Fruit fly (Drosophila melanogaster) whole organism, embryonic: ENCODE measurements around the gene CG33490.
A peak's percentile ranks its signal among the peaks of the same experiment; 100 is the strongest.

Experiments used
- B-H1 ChIP-seq: fragments of 200-800 bp; sonication (Bioruptor generic); IDR thresholded peaks from 3 replicates; pipeline ENCODE4 v1.3.6; 2022; ENCODE audit warnings: missing biosample characterization, missing genetic modification characterization
- B-H2 ChIP-seq: fragments of 200-800 bp; sonication (Bioruptor generic); optimal IDR thresholded peaks from 2 replicates; lab custom pipeline; 2018; ENCODE audit warnings: missing biosample characterization, mild to moderate bottlenecking, missing genetic modification characterization
- CG10321 ChIP-seq: fragments of 200-800 bp; sonication (Bioruptor generic); IDR thresholded peaks from 2 replicates; pipeline ENCODE4 v1.3.6; 2022; ENCODE audit warnings: missing biosample characterization, missing genetic modification characterization
- CG13296 ChIP-seq: fragments of 200-800 bp; sonication (Bioruptor generic); optimal IDR thresholded peaks from 3 replicates; lab custom pipeline; 2018; ENCODE audit warnings: missing biosample characterization, mild to moderate bottlenecking, missing genetic modification characterization
- CG2199 ChIP-seq: fragments of 200-800 bp; sonication (Bioruptor generic); IDR thresholded peaks from 3 replicates; pipeline ENCODE4 v1.3.6; 2022; ENCODE audit warnings: missing biosample characterization, missing genetic modification characterization
- CG30431 ChIP-seq: fragments of 200-800 bp; sonication (Bioruptor generic); optimal IDR thresholded peaks from 2 replicates; lab custom pipeline; 2017; ENCODE audit warnings: missing biosample characterization, missing genetic modification characterization
- CG34376 ChIP-seq: fragments of 200-800 bp; sonication (Bioruptor generic); optimal IDR thresholded peaks from 2 replicates; lab custom pipeline; 2018; ENCODE audit warnings: missing biosample characterization, mild to moderate bottlenecking, missing genetic modification characterization
- CG4328 ChIP-seq: fragments of 200-800 bp; sonication (Bioruptor generic); optimal IDR thresholded peaks from 3 replicates; lab custom pipeline; 2017; ENCODE audit warnings: missing biosample characterization, missing genetic modification reagents, missing genetic modification characterization
- CG4854 ChIP-seq: fragments of 200-800 bp; sonication (Bioruptor generic); optimal IDR thresholded peaks from 2 replicates; lab custom pipeline; 2016; ENCODE audit warnings: missing biosample characterization, missing genetic modification characterization, inconsistent platforms
- CG9727 ChIP-seq: fragments of 200-800 bp; sonication (Bioruptor generic); optimal IDR thresholded peaks from 3 replicates; lab custom pipeline; 2017; ENCODE audit warnings: missing biosample characterization, mild to moderate bottlenecking, missing genetic modification characterization
- CkIIα-i1 ChIP-seq: fragments of 200-800 bp; sonication (Bioruptor generic); IDR thresholded peaks from 2 replicates; pipeline ENCODE4 v1.3.6; 2022; ENCODE audit warnings: missing biosample characterization, missing genetic modification characterization
- D19A ChIP-seq: fragments of 200-800 bp; optimal IDR thresholded peaks from 3 replicates; lab custom pipeline; 2019; ENCODE audit warnings: missing biosample characterization, mild to moderate bottlenecking, missing genetic modification characterization, moderate library complexity
- Ets97D ChIP-seq: fragments of 200-800 bp; sonication (Bioruptor generic); optimal IDR thresholded peaks from 3 replicates; lab custom pipeline; 2016; ENCODE audit warnings: missing biosample characterization, missing genetic modification characterization
- Hsf ChIP-seq: fragments of 200-800 bp; sonication (Bioruptor generic); optimal IDR thresholded peaks from 3 replicates; lab custom pipeline; 2016; ENCODE audit warnings: missing biosample characterization, missing genetic modification characterization
- Pdp1 ChIP-seq, 2 experiments: fragments of 200-800 bp; sonication (Bioruptor generic); optimal IDR thresholded peaks; 3 replicates each; lab custom pipeline; 2016; ENCODE audit warnings: missing biosample characterization in 2 of 2, missing genetic modification characterization in 2 of 2, mild to moderate bottlenecking in 1 of 2, moderate library complexity in 1 of 2
- Poxn ChIP-seq: fragments of 200-800 bp; sonication (Bioruptor generic); IDR thresholded peaks from 2 replicates; pipeline ENCODE4 v1.3.6; 2022; ENCODE audit warnings: missing biosample characterization, missing genetic modification characterization
- Trl ChIP-seq, 3 experiments: fragments of >200 bp in 2 of 3; fragments of 200-800 bp in 1 of 3; sonication (Bioruptor generic) in 1 of 3; optimal IDR thresholded peaks; 2 replicates in 1 of 3; 3 replicates in 2 of 3; lab custom pipeline; 2016 to 2017; ENCODE audit warnings: missing biosample characterization in 1 of 3, missing genetic modification characterization in 1 of 3
- Vsx1 ChIP-seq: fragments of 200-800 bp; sonication (Bioruptor generic); optimal IDR thresholded peaks from 2 replicates; lab custom pipeline; 2017; ENCODE audit warnings: missing biosample characterization, mild to moderate bottlenecking, missing genetic modification characterization, missing genetic modification reagents
- ap ChIP-seq: fragments of 200-800 bp; sonication (Bioruptor generic); IDR thresholded peaks from 2 replicates; pipeline ENCODE4 v1.3.6; 2022; ENCODE audit warnings: missing biosample characterization, missing genetic modification characterization
- bab2 ChIP-seq: fragments of 200-800 bp; sonication (Bioruptor generic); optimal IDR thresholded peaks from 2 replicates; lab custom pipeline; 2016; ENCODE audit warnings: missing biosample characterization, missing genetic modification characterization
- chinmo ChIP-seq: fragments of 200-800 bp; sonication (Bioruptor generic); IDR thresholded peaks from 4 replicates; pipeline ENCODE4 v1.3.6; 2022; ENCODE audit warnings: missing biosample characterization, missing genetic modification characterization; ENCODE audit not compliant: partially characterized antibody
- crol ChIP-seq: fragments of 200-800 bp; sonication (Bioruptor generic); IDR thresholded peaks from 2 replicates; pipeline ENCODE4 v1.3.6; 2022; ENCODE audit warnings: missing biosample characterization, missing genetic modification characterization
- crp ChIP-seq, 2 experiments: fragments of 200-800 bp; sonication (Bioruptor generic); optimal IDR thresholded peaks; 2 replicates in 1 of 2; 3 replicates in 1 of 2; lab custom pipeline; 2017; ENCODE audit warnings: missing biosample characterization in 2 of 2, missing genetic modification characterization in 2 of 2, mild to moderate bottlenecking in 1 of 2, moderate library complexity in 1 of 2
- exex ChIP-seq: fragments of 200-800 bp; sonication (Bioruptor generic); optimal IDR thresholded peaks from 4 replicates; lab custom pipeline; 2018; ENCODE audit warnings: missing biosample characterization, mild to moderate bottlenecking, missing genetic modification characterization, moderate library complexity
- gfzf ChIP-seq: fragments of 200-800 bp; sonication (Bioruptor generic); optimal IDR thresholded peaks from 2 replicates; lab custom pipeline; 2016; ENCODE audit warnings: missing biosample characterization, mild to moderate bottlenecking, missing genetic modification characterization, moderate library complexity
- hkb ChIP-seq, 2 experiments: fragments of 200-800 bp in 1 of 2; fragments of >200 bp in 1 of 2; sonication (Bioruptor generic) in 1 of 2; IDR thresholded peaks in 1 of 2; optimal IDR thresholded peaks in 1 of 2; 2 replicates each; pipeline versions ENCODE4 v1.3.6 to Lab custom; 2017 to 2022; ENCODE audit warnings: missing biosample characterization in 1 of 2, missing genetic modification characterization in 1 of 2
- lab ChIP-seq: fragments of 200-800 bp; sonication (Bioruptor generic); optimal IDR thresholded peaks from 3 replicates; lab custom pipeline; 2017; ENCODE audit warnings: missing biosample characterization, missing genetic modification characterization, mild to moderate bottlenecking, moderate library complexity, missing genetic modification reagents
- mirr ChIP-seq: fragments of 200-800 bp; sonication (Bioruptor generic); optimal IDR thresholded peaks from 3 replicates; lab custom pipeline; 2018; ENCODE audit warnings: missing biosample characterization, mild to moderate bottlenecking, missing genetic modification characterization
- nerfin-2 ChIP-seq: fragments of 200-800 bp; sonication (Bioruptor generic); IDR thresholded peaks from 2 replicates; pipeline ENCODE4 v1.3.6; 2022; ENCODE audit warnings: missing biosample characterization, missing genetic modification characterization; ENCODE audit not compliant: partially characterized antibody
- org-1 ChIP-seq: fragments of 200-800 bp; sonication (Bioruptor generic); optimal IDR thresholded peaks from 2 replicates; lab custom pipeline; 2017; ENCODE audit warnings: missing biosample characterization, missing genetic modification characterization
- scrt ChIP-seq: fragments of 200-800 bp; sonication (Bioruptor generic); optimal IDR thresholded peaks from 2 replicates; lab custom pipeline; 2018; ENCODE audit warnings: missing biosample characterization, mild to moderate bottlenecking, missing genetic modification characterization, moderate library complexity
- sd ChIP-seq: fragments of 200-800 bp; sonication (Bioruptor generic); optimal IDR thresholded peaks from 3 replicates; lab custom pipeline; 2018; ENCODE audit warnings: missing biosample characterization, mild to moderate bottlenecking, missing genetic modification characterization, moderate library complexity
- sens ChIP-seq: fragments of 200-800 bp; sonication (Bioruptor generic); peaks from one replicate; lab custom pipeline; 2016; ENCODE audit warnings: missing biosample characterization, missing genetic modification characterization
- seq ChIP-seq: fragments of 200-800 bp; sonication (Bioruptor generic); IDR thresholded peaks from 2 replicates; pipeline ENCODE4 v1.3.6; 2022; ENCODE audit warnings: missing biosample characterization, missing genetic modification characterization
- sqz ChIP-seq: fragments of 200-800 bp; sonication (Bioruptor generic); optimal IDR thresholded peaks from 3 replicates; lab custom pipeline; 2018; ENCODE audit warnings: missing biosample characterization, mild to moderate bottlenecking, missing genetic modification characterization
- stwl ChIP-seq: fragments of 200-800 bp; sonication (Bioruptor generic); optimal IDR thresholded peaks from 3 replicates; lab custom pipeline; 2018; ENCODE audit warnings: missing biosample characterization, mild to moderate bottlenecking, missing genetic modification characterization, moderate library complexity
- sug ChIP-seq: fragments of 200-800 bp; optimal IDR thresholded peaks from 2 replicates; lab custom pipeline; 2019; ENCODE audit warnings: missing biosample characterization, mild to moderate bottlenecking, missing genetic modification characterization, moderate library complexity
- tap ChIP-seq: fragments of 200-800 bp; optimal IDR thresholded peaks from 3 replicates; lab custom pipeline; 2019; ENCODE audit warnings: missing biosample characterization, mild to moderate bottlenecking, missing genetic modification characterization, moderate library complexity
- ttk ChIP-seq: fragments of 200-800 bp; sonication (Bioruptor generic); IDR thresholded peaks from 2 replicates; pipeline ENCODE4 v2.1.2; 2022; ENCODE audit warnings: missing biosample characterization, missing genetic modification characterization
- unc-4 ChIP-seq: fragments of 200-800 bp; sonication (Bioruptor generic); IDR thresholded peaks from 2 replicates; pipeline ENCODE4 v1.3.6; 2022; ENCODE audit warnings: missing biosample characterization, missing genetic modification characterization; ENCODE audit not compliant: partially characterized antibody
- yki ChIP-seq: fragments of >200 bp; optimal IDR thresholded peaks from 3 replicates; lab custom pipeline; 2018

Gene CG33490

DNA sequence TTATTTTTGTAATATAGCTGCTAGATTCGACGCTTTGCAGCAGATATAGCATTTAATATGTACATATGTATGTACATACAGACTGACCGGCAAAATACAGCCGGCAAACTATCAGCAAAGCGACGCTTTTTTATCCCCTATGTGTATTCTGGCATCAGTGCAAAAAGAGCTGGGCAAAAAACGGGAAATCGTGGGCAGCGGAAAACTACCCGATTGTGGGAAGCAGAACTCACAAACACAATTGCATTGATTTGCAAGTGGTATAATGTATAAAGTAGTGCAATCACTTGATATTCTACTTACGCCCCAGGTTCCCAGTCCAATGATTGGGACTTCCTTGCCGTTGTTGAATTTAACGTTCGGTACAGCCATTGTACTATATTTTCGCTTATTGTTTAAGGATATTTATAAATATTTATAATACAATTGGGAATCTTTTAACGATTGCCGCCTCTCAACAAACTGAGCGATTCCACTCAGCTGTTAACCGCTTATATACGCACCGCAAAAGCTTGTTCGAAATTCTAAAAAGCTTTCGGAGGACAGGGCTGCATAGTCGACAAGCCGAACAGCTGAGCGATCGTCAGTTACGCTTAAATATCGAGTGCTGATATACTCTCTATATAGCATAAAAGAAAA, 48.9 kb upstream of the CG33490 start (continued):
- TF ChIP-seq hkb (optimal IDR thresholded peaks at IDR 0.05; lab: Kevin White, UChicago): no peak
- no peak for TF ChIP-seq hkb (GFP tag; IDR thresholded peaks at IDR 0.05; lab: Robert Waterston, UW)
- no peak for TF ChIP-seq crol
- peak in 1 of 2 experiments; percentile 87 for TF ChIP-seq crp (GFP tag; optimal IDR thresholded peaks at IDR 0.05; lab: Kevin White, UChicago)
- TF ChIP-seq sd (tag; lab: Kevin White, UChicago): no peak
- no peak for TF ChIP-seq org-1
- TF ChIP-seq ttk: no peak
- TF ChIP-seq B-H1 (GFP tag; lab: Robert Waterston, UW): no peak
- TF ChIP-seq yki (lab: Kevin White, UChicago): no peak
- TF ChIP-seq chinmo (GFP tag; lab: Robert Waterston, UW): peak; percentile 43; the same call in 1 of the 4 replicates
- peak; percentile 5 for TF ChIP-seq CG13296 (GFP tag; lab: Kevin White, UChicago)
- no peak for TF ChIP-seq CG30431 (GFP tag; lab: Kevin White, UChicago)
- TF ChIP-seq gfzf (GFP tag; lab: Kevin White, UChicago): no peak
- TF ChIP-seq B-H2: peak; percentile 15
- TF ChIP-seq CG4854 (GFP tag; lab: Kevin White, UChicago): no peak
- TF ChIP-seq sqz (GFP tag; lab: Kevin White, UChicago): no peak

DNA sequence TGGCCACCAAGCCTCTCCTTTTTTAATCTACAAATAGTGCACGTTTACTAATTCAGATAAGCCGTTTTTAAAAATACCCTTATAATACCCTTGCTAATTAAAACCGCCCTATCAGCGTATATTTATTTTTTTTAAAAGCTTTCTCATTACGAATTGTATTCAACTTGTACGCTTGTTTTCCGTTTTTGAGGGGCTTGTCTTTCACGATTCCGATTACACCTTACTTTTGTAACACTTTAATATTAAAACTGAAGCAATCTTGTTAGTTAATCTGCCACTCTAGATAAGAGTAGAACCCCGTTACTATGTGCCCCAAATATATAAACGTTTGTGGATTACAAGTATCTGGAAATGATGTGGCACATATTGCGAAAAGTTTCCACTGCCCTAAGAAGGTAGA, 48.3 kb upstream of the CG33490 start:
- peak; percentile 0 for TF ChIP-seq Vsx1 (GFP tag; lab: Kevin White, UChicago)
- TF ChIP-seq CkIIα-i1 (GFP tag; lab: Robert Waterston, UW): no peak
- TF ChIP-seq nerfin-2 (GFP tag; lab: Robert Waterston, UW): no peak
- TF ChIP-seq sens (GFP tag; lab: Kevin White, UChicago): peak; percentile 2
- TF ChIP-seq Hsf: no peak
- TF ChIP-seq D19A: peak; percentile 41
- no peak for TF ChIP-seq seq (GFP tag; lab: Robert Waterston, UW)
- TF ChIP-seq Ets97D (GFP tag; lab: Kevin White, UChicago): no peak
- no peak for TF ChIP-seq Trl (optimal IDR thresholded peaks at IDR 0.05; lab: Kevin White, UChicago)
- no peak for TF ChIP-seq Trl (GFP tag; optimal IDR thresholded peaks at IDR 0.05; lab: Kevin White, UChicago)
- TF ChIP-seq CG10321: no peak
- TF ChIP-seq CG9727 (GFP tag; lab: Kevin White, UChicago): no peak
- peak; percentile 83 for TF ChIP-seq exex (tag; lab: Kevin White, UChicago)
- TF ChIP-seq gfzf (GFP tag; lab: Kevin White, UChicago): no peak
- no peak for TF ChIP-seq unc-4 (GFP tag; lab: Robert Waterston, UW)
- TF ChIP-seq CG4328 (GFP tag; lab: Kevin White, UChicago): no peak
- TF ChIP-seq bab2: no peak
- no peak for TF ChIP-seq tap (tag; lab: Kevin White, UChicago)
- TF ChIP-seq Pdp1 (GFP tag; optimal IDR thresholded peaks at IDR 0.05; lab: Kevin White, UChicago): peak in 1 of 2 experiments; percentile 13
- no peak for TF ChIP-seq CG2199 (GFP tag; lab: Robert Waterston, UW)
- TF ChIP-seq lab (GFP tag; lab: Kevin White, UChicago): no peak
- TF ChIP-seq scrt (GFP tag; lab: Kevin White, UChicago): no peak
- peak; percentile 23 for TF ChIP-seq CG34376 (GFP tag; lab: Kevin White, UChicago)
- no peak for TF ChIP-seq Poxn
- no peak for TF ChIP-seq ap
- peak; percentile 51 for TF ChIP-seq mirr (GFP tag; lab: Kevin White, UChicago)
- TF ChIP-seq stwl (tag; lab: Kevin White, UChicago): no peak
- peak; percentile 44 for TF ChIP-seq sug
